Fruit fly (Drosophila melanogaster): Measurements from ENCODE around the gene Idgf1.

Idgf1 gene

DNA sequence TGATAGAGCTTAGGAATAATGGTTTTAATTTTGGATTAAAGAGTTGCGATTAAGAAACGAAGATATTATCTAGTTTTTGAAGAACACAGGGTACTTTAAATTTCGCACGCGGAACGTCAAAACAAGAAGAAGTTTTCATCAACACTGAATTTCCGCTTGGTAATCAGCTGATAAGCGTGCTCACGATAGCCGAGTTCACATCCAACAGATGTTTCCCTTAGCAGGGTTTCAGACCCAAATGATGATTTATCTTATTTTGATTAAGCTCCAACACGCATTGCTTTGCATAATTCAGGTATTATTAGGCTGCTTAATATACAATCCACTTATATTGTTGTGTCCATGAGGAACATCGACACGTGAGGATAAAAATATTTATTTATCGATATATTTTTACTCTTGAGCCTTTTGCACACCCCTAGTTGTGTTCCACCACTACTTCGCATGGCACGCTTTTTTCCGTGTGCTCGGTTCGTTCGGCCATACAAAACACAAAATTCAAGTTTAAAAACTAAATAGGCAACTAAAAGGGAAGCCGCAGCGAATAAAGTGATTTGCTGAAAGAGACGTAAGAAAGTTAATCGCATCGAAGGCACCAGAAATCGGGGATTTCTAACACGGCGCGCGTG lies 46.2 kb downstream of the Idgf1 start, which contains the start of gene Tpr2 (continued):
- no peak for TF ChIP-seq CG6813 (GFP tag; optimal IDR thresholded peaks at IDR 0.05)
- peak; percentile 95 for TF ChIP-seq hbn (GFP tag; IDR thresholded peaks at IDR 0.05; ENCODE audit: partially characterized antibody)
- TF ChIP-seq CTCF (GFP tag; optimal IDR thresholded peaks at IDR 0.05) = peak; percentile 70
- TF ChIP-seq Eip74EF (GFP tag; optimal IDR thresholded peaks at IDR 0.05) = peak in 1 of 2 experiments; percentile 9
- TF ChIP-seq CG2129 (GFP tag; IDR thresholded peaks at IDR 0.05; ENCODE audit: partially characterized antibody) = peak; percentile 97
- no peak for TF ChIP-seq zfh1 (GFP tag; IDR thresholded peaks at IDR 0.05)
- peak; percentile 22 for TF ChIP-seq Side (GFP tag; optimal IDR thresholded peaks at IDR 0.05)
- 0 out of 4 replicates have a peak, but pooled peaks have one; percentile 52 for TF ChIP-seq chinmo (GFP tag; IDR thresholded peaks at IDR 0.05; ENCODE audit: partially characterized antibody)
- TF ChIP-seq vnd (GFP tag; IDR thresholded peaks at IDR 0.05; ENCODE audit: partially characterized antibody) = peak; percentile 81
- TF ChIP-seq usp (GFP tag; optimal IDR thresholded peaks at IDR 0.05) = no peak
- peak; percentile 27 for TF ChIP-seq Sox100B (GFP tag; optimal IDR thresholded peaks at IDR 0.05)
- no peak for TF ChIP-seq CG18476 (GFP tag; optimal IDR thresholded peaks at IDR 0.05)
- no peak for TF ChIP-seq NC2α (GFP tag; optimal IDR thresholded peaks at IDR 0.05)
- peak; percentile 31 for TF ChIP-seq az2 (GFP tag; optimal IDR thresholded peaks at IDR 0.05)
- peak; percentile 96 for TF ChIP-seq unc-4 (GFP tag; IDR thresholded peaks at IDR 0.05; ENCODE audit: partially characterized antibody)
- no peak for TF ChIP-seq CG14014 (GFP tag; IDR thresholded peaks at IDR 0.05)
- no peak for TF ChIP-seq Ada2b (GFP tag; IDR thresholded peaks at IDR 0.05)
- no peak for TF ChIP-seq CG32767 (GFP tag; IDR thresholded peaks at IDR 0.05)
- TF ChIP-seq slou (GFP tag; optimal IDR thresholded peaks at IDR 0.05) = peak; percentile 59
- no peak for TF ChIP-seq kah (GFP tag; optimal IDR thresholded peaks at IDR 0.05)
- TF ChIP-seq psq (GFP tag; optimal IDR thresholded peaks at IDR 0.05) = no peak
- no peak for TF ChIP-seq CG1647 (GFP tag; optimal IDR thresholded peaks at IDR 0.05)
- peak; percentile 45 for TF ChIP-seq CG7839 (tag; optimal IDR thresholded peaks at IDR 0.05)
- peak; percentile 7 for TF ChIP-seq ind (GFP tag; optimal IDR thresholded peaks at IDR 0.05)
- peak; percentile 89 for TF ChIP-seq Opbp (GFP tag; IDR thresholded peaks at IDR 0.05; ENCODE audit: partially characterized antibody)
- no peak for TF ChIP-seq repo (GFP tag; optimal IDR thresholded peaks at IDR 0.05)
- TF ChIP-seq ERR (GFP tag; optimal IDR thresholded peaks at IDR 0.05) = peak; percentile 33
- TF ChIP-seq CG2116 (GFP tag; optimal IDR thresholded peaks at IDR 0.05) = peak; percentile 92
- TF ChIP-seq ssp (GFP tag; IDR thresholded peaks at IDR 0.05) = peak; percentile 37; the same call in 1 of the 2 replicates
- no peak for TF ChIP-seq ranshi (GFP tag; IDR thresholded peaks at IDR 0.05)
- TF ChIP-seq CG4707 (GFP tag; optimal IDR thresholded peaks at IDR 0.05) = peak; percentile 30
- TF ChIP-seq Dp (GFP tag; optimal IDR thresholded peaks at IDR 0.05) = peak; percentile 73
- peak; percentile 80 for TF ChIP-seq hb (GFP tag; IDR thresholded peaks at IDR 0.05; ENCODE audit: partially characterized antibody)
- peak; percentile 100 for TF ChIP-seq crp (GFP tag; optimal IDR thresholded peaks at IDR 0.05)
- TF ChIP-seq C15 (GFP tag; IDR thresholded peaks at IDR 0.05) = no peak
- TF ChIP-seq schlank (tag; optimal IDR thresholded peaks at IDR 0.05) = peak; percentile 28
- peak; percentile 71 for TF ChIP-seq NC2β (GFP tag; optimal IDR thresholded peaks at IDR 0.05)
- TF ChIP-seq Hr78 (GFP tag; optimal IDR thresholded peaks at IDR 0.05) = no peak
- TF ChIP-seq Hsf (GFP tag; optimal IDR thresholded peaks at IDR 0.05) = peak; percentile 65
- peak; percentile 24 for TF ChIP-seq CG3838 (GFP tag; optimal IDR thresholded peaks at IDR 0.05)
- TF ChIP-seq wor (GFP tag; IDR thresholded peaks at IDR 0.05) = no peak
- TF ChIP-seq Bdp1 (GFP tag; optimal IDR thresholded peaks at IDR 0.05) = peak; percentile 69
- TF ChIP-seq CG4360 (GFP tag; IDR thresholded peaks at IDR 0.05) = no peak
- TF ChIP-seq salm (tag; optimal IDR thresholded peaks at IDR 0.05) = peak; percentile 71
- TF ChIP-seq Bteb2 (GFP tag; optimal IDR thresholded peaks at IDR 0.05) = peak; percentile 74
- TF ChIP-seq CG17612 (GFP tag; IDR thresholded peaks at IDR 0.05) = no peak
- peak; percentile 73 for TF ChIP-seq CG31441 (GFP tag; IDR thresholded peaks at IDR 0.05)
- TF ChIP-seq Vsx1 (GFP tag; optimal IDR thresholded peaks at IDR 0.05) = peak; percentile 31
- TF ChIP-seq CG1529 (GFP tag; optimal IDR thresholded peaks at IDR 0.05) = peak; percentile 33
- no peak for TF ChIP-seq HLH3B (GFP tag; IDR thresholded peaks at IDR 0.05)
